Worm (Caenorhabditis elegans) whole organism, late embryonic: ENCODE data around the gene abf-3.
"Not testable (repeated sequence)": the region's sequence is repeated elsewhere in the genome, so short reads cannot be mapped to it uniquely, and the experiment has no call there.

Experiments
- C38D4.7 ChIP-seq: fragments of 200-800 bp; sonication (Bioruptor generic); optimal IDR thresholded peaks from 2 replicates; lab custom pipeline; 2018; ENCODE audit warnings: mild to moderate bottlenecking, missing genetic modification characterization, moderate library complexity, missing compliant biosample characterization
- Y22D7AL.16 ChIP-seq: sonication (generic microtip); optimal IDR thresholded peaks from 2 replicates; lab custom pipeline; 2016; ENCODE audit warnings: missing genetic modification characterization, missing compliant biosample characterization
- ceh-19 ChIP-seq: fragments of 200-800 bp; sonication (Bioruptor generic); optimal IDR thresholded peaks from 2 replicates; lab custom pipeline; 2018; ENCODE audit warnings: mild to moderate bottlenecking, missing genetic modification characterization, missing compliant biosample characterization
- ceh-2 ChIP-seq: sonication (generic microtip); optimal IDR thresholded peaks from 2 replicates; lab custom pipeline; 2016; ENCODE audit warnings: missing genotype, missing genetic modification characterization, missing compliant biosample characterization
- ceh-22 ChIP-seq: sonication (generic microtip); optimal IDR thresholded peaks from 2 replicates; lab custom pipeline; 2017; ENCODE audit warnings: missing biosample characterization, missing genetic modification characterization
- ceh-24 ChIP-seq: sonication (generic microtip); optimal IDR thresholded peaks from 2 replicates; lab custom pipeline; 2016; ENCODE audit warnings: mild to moderate bottlenecking, missing genetic modification characterization, missing compliant biosample characterization
- ceh-30 ChIP-seq: fragments of 150-350 bp; optimal IDR thresholded peaks from 2 replicates; lab custom pipeline; 2014; ENCODE audit warnings: missing biosample characterization, missing genetic modification characterization
- ceh-45 ChIP-seq: fragments of 200-800 bp; sonication (Bioruptor generic); IDR thresholded peaks from 2 replicates; pipeline ENCODE4 v1.3.6; 2022; ENCODE audit warnings: missing genetic modification reagents, missing genetic modification characterization, missing compliant biosample characterization
- ceh-48 ChIP-seq: sonication (generic microtip); optimal IDR thresholded peaks from 2 replicates; lab custom pipeline; 2016; ENCODE audit warnings: missing genetic modification characterization, inconsistent platforms, missing compliant biosample characterization
- ceh-9 ChIP-seq: sonication (generic microtip); optimal IDR thresholded peaks from 2 replicates; lab custom pipeline; 2016; ENCODE audit warnings: mild to moderate bottlenecking, missing genetic modification characterization, inconsistent platforms, missing compliant biosample characterization
- che-1 ChIP-seq: sonication (generic microtip); optimal IDR thresholded peaks from 2 replicates; lab custom pipeline; 2016; ENCODE audit warnings: mild to moderate bottlenecking, missing genetic modification characterization, missing compliant biosample characterization
- dmd-4 ChIP-seq: sonication (generic microtip); optimal IDR thresholded peaks from 2 replicates; lab custom pipeline; 2016; ENCODE audit warnings: borderline replicate concordance, missing genetic modification characterization, missing compliant biosample characterization
- dve-1 ChIP-seq: sonication (generic microtip); optimal IDR thresholded peaks from 2 replicates; lab custom pipeline; 2017; ENCODE audit warnings: antibody characterized with exemption, mild to moderate bottlenecking, missing genetic modification characterization, missing compliant biosample characterization
- elt-2 ChIP-seq: sonication (generic microtip); optimal IDR thresholded peaks from 2 replicates; lab custom pipeline; 2016; ENCODE audit warnings: missing genetic modification reagents, missing genetic modification characterization, missing compliant biosample characterization
- elt-4 ChIP-seq: sonication (generic microtip); optimal IDR thresholded peaks from 2 replicates; lab custom pipeline; 2016; ENCODE audit warnings: missing genetic modification characterization, missing compliant biosample characterization
- ets-4 ChIP-seq: sonication (generic microtip); optimal IDR thresholded peaks from 2 replicates; lab custom pipeline; 2016; ENCODE audit warnings: missing genetic modification characterization, missing compliant biosample characterization
- fkh-6 ChIP-seq: sonication (generic microtip); optimal IDR thresholded peaks from 2 replicates; lab custom pipeline; 2016; ENCODE audit warnings: missing genetic modification characterization, missing compliant biosample characterization
- gmeb-2 ChIP-seq: sonication (generic microtip); optimal IDR thresholded peaks from 2 replicates; lab custom pipeline; 2016; ENCODE audit warnings: missing genetic modification characterization, inconsistent platforms, missing compliant biosample characterization
- hlh-30 ChIP-seq: sonication (generic microtip); optimal IDR thresholded peaks from 2 replicates; lab custom pipeline; 2017; ENCODE audit warnings: antibody characterized with exemption, missing genetic modification characterization, missing compliant biosample characterization; ENCODE audit not compliant: insufficient read depth
- hlh-6 ChIP-seq: sonication (generic microtip); optimal IDR thresholded peaks from 2 replicates; lab custom pipeline; 2016; ENCODE audit warnings: missing genotype, missing genetic modification characterization, missing compliant biosample characterization
- lin-11 ChIP-seq: fragments of 200-800 bp; sonication (Bioruptor generic); optimal IDR thresholded peaks from 2 replicates; lab custom pipeline; 2018; ENCODE audit warnings: mild to moderate bottlenecking, missing genetic modification characterization, missing compliant biosample characterization
- madf-2 ChIP-seq: sonication (generic microtip); optimal IDR thresholded peaks from 2 replicates; lab custom pipeline; 2017; ENCODE audit warnings: missing genetic modification characterization, missing compliant biosample characterization
- nhr-232 ChIP-seq: sonication (generic microtip); optimal IDR thresholded peaks from 2 replicates; lab custom pipeline; 2016; ENCODE audit warnings: missing genetic modification characterization, missing compliant biosample characterization
- npax-4 ChIP-seq: sonication (generic microtip); optimal IDR thresholded peaks from 2 replicates; lab custom pipeline; 2016; ENCODE audit warnings: missing genetic modification characterization, missing compliant biosample characterization
- odd-2 ChIP-seq: sonication (generic microtip); optimal IDR thresholded peaks from 2 replicates; lab custom pipeline; 2017; ENCODE audit warnings: antibody characterized with exemption, mild to moderate bottlenecking, missing genetic modification characterization, missing compliant biosample characterization
- pag-3 ChIP-seq: sonication (generic microtip); optimal IDR thresholded peaks from 2 replicates; lab custom pipeline; 2016; ENCODE audit warnings: missing compliant biosample characterization, missing genetic modification characterization, borderline replicate concordance
- pat-9 ChIP-seq: fragments of 200-800 bp; sonication (Bioruptor generic); optimal IDR thresholded peaks from 2 replicates; lab custom pipeline; 2018; ENCODE audit warnings: mild to moderate bottlenecking, missing genetic modification characterization, moderate library complexity, missing compliant biosample characterization
- pha-2 ChIP-seq: sonication (generic microtip); optimal IDR thresholded peaks from 2 replicates; lab custom pipeline; 2017; ENCODE audit warnings: mild to moderate bottlenecking, missing genetic modification characterization, missing compliant biosample characterization
- pqm-1 ChIP-seq: sonication (generic microtip); optimal IDR thresholded peaks from 2 replicates; lab custom pipeline; 2016; ENCODE audit warnings: missing genetic modification characterization, missing compliant biosample characterization
- pros-1 ChIP-seq: fragments of 150-350 bp; optimal IDR thresholded peaks from 2 replicates; lab custom pipeline; 2014; ENCODE audit warnings: missing biosample characterization, missing genetic modification reagents, missing genetic modification characterization
- ref-2 ChIP-seq: sonication (generic microtip); optimal IDR thresholded peaks from 2 replicates; lab custom pipeline; 2016; ENCODE audit warnings: missing genetic modification characterization, missing compliant biosample characterization
- sox-4 ChIP-seq: sonication (generic microtip); optimal IDR thresholded peaks from 2 replicates; lab custom pipeline; 2017; ENCODE audit warnings: mild to moderate bottlenecking, missing genetic modification characterization, inconsistent platforms, missing compliant biosample characterization
- tbx-7 ChIP-seq: sonication (generic microtip); optimal IDR thresholded peaks from 2 replicates; lab custom pipeline; 2016; ENCODE audit warnings: missing genotype, missing genetic modification characterization, missing compliant biosample characterization
- ttx-3 ChIP-seq: sonication (generic microtip); optimal IDR thresholded peaks from 2 replicates; lab custom pipeline; 2016; ENCODE audit warnings: missing genetic modification reagents, missing genetic modification characterization, missing compliant biosample characterization
- unc-3 ChIP-seq, 2 experiments: fragments of 200-800 bp in 1 of 2; sonication (Bioruptor generic) in 1 of 2; sonication (generic microtip) in 1 of 2; conservative IDR thresholded peaks in 1 of 2; optimal IDR thresholded peaks in 1 of 2; 2 replicates each; pipeline versions ENCODE4 v1.3.6 to Lab custom; 2016 to 2022; ENCODE audit warnings: missing compliant biosample characterization in 2 of 2, missing genetic modification characterization in 2 of 2, missing genetic modification reagents in 1 of 2
- unc-42 ChIP-seq: sonication (generic microtip); optimal IDR thresholded peaks from 2 replicates; lab custom pipeline; 2016; ENCODE audit warnings: missing genotype, missing genetic modification characterization, missing compliant biosample characterization
- zip-5 ChIP-seq: sonication (generic microtip); optimal IDR thresholded peaks from 2 replicates; lab custom pipeline; 2016; ENCODE audit warnings: missing genetic modification characterization, missing compliant biosample characterization
- ztf-16 ChIP-seq: sonication (generic microtip); optimal IDR thresholded peaks from 2 replicates; lab custom pipeline; 2017; ENCODE audit warnings: missing genetic modification characterization, missing compliant biosample characterization

The abf-3 gene

DNA sequence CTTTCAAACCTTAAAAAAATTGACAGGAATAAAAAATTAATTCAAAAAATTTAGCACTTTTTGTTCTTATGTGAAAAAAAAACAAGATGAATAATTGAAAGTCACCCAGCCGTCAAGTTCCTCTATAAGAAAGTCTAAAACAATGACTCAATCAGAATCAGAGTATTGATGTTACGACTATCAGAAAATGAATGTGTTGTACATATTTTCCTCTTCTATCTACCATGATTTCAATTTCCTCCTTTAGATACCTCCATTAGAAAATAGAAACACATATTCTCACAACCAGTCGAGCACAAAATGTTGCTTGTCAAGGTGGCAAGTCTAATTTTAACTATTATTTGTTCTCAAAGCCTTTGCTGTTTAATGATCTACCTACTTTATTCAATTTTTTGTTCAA, 2.3 kb upstream of the abf-3 start, which contains the start of gene srbc-48:
TSS of gene srbc-48 (plus strand) at position 301 of the 400 bp plus-strand sequence.
- no peak for TF ChIP-seq pha-2 (tag; lab: Kevin White, UChicago)
- TF ChIP-seq odd-2 (tag; lab: Kevin White, UChicago) = no peak
- TF ChIP-seq ceh-24 (tag; lab: Kevin White, UChicago) = no peak
- TF ChIP-seq elt-2 = no peak
- no peak for TF ChIP-seq ceh-45 (GFP tag; lab: Robert Waterston, UW)
- TF ChIP-seq dmd-4 = no peak
- no peak for TF ChIP-seq dve-1 (tag; lab: Kevin White, UChicago)
- no peak for TF ChIP-seq ceh-22 (tag; lab: Kevin White, UChicago)
- TF ChIP-seq pros-1 (tag; lab: Kevin White, UChicago) = no peak
- TF ChIP-seq madf-2 (tag; lab: Kevin White, UChicago) = no peak
- no peak for TF ChIP-seq ceh-2 (tag; lab: Kevin White, UChicago)
- no peak for TF ChIP-seq ceh-9 (tag; lab: Kevin White, UChicago)
- no peak for TF ChIP-seq hlh-30
- TF ChIP-seq che-1 (tag; lab: Kevin White, UChicago) = no peak
- TF ChIP-seq tbx-7 (tag; lab: Kevin White, UChicago) = no peak
- no peak for TF ChIP-seq zip-5 (tag; lab: Kevin White, UChicago)
- no peak for TF ChIP-seq gmeb-2 (tag; lab: Kevin White, UChicago)
- no peak for TF ChIP-seq pag-3 (tag; lab: Kevin White, UChicago)
- no peak for TF ChIP-seq ceh-19 (GFP tag; lab: Kevin White, UChicago)
- no peak for TF ChIP-seq fkh-6 (tag; lab: Kevin White, UChicago)

DNA sequence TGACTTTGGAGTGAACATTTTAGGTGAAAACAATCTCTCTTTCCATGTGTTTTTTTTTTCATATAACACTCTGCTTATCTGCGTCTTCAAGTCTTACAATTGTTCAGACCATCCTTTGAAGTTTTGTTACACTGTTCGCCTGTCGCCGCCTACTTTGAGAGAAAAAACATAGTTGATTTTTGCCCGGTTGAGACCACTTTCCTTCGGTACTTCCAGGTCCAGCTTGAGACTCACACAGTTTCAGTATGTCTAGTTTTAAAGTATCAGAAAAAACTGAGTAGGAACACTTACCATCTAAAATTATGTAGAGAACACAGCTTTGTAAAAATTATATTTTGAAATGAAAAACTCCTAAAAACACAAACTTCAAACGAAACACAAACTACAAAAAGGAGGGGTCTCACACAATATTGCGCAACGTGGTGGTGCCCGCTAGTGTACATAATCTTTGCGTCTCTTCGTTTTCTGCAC, 1.6 kb downstream of the abf-3 start, which contains the start of the genes fbxa-69 and F54B8.4:
TSS of gene fbxa-69 (minus strand) at position 10 of the 471 bp plus-strand sequence.
TSS of gene F54B8.4 (plus strand) at position 421 of the 471 bp plus-strand sequence.
- TF ChIP-seq elt-4 (tag; lab: Kevin White, UChicago) (no peak), pqm-1 (tag; lab: Kevin White, UChicago) (no peak), ceh-45 (GFP tag; lab: Robert Waterston, UW) (no peak), ets-4 (tag; lab: Kevin White, UChicago) (no peak), ceh-2 (tag; lab: Kevin White, UChicago) (no peak), ceh-24 (tag; lab: Kevin White, UChicago) (no peak), elt-2 (no peak), dmd-4 (no peak)

DNA sequence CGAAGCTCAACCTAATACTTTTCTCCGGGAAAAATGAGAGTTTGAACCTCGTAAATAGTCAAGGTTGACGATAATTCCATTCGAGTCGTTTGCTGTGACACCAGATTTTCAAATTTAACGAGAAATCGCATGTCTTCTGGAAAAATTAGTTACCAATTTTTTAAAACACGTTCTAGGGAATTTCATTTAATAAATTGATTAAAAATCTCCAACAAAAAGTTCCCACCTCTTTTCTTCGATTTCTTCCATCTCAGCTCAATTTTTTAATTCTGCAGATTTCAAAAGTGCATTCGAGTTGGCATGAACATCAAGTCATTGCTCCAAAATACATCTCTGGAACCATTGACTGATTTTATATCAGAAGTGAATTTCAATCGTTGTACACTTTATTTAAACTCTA, 5.7 kb downstream of the abf-3 start, which contains the start of gene nhr-282:
TSS of gene nhr-282 (plus strand) at position 301 of the 400 bp plus-strand sequence.
- TF ChIP-seq npax-4, ceh-22, sox-4 (tag; lab: Kevin White, UChicago): not testable (repeated sequence)

DNA sequence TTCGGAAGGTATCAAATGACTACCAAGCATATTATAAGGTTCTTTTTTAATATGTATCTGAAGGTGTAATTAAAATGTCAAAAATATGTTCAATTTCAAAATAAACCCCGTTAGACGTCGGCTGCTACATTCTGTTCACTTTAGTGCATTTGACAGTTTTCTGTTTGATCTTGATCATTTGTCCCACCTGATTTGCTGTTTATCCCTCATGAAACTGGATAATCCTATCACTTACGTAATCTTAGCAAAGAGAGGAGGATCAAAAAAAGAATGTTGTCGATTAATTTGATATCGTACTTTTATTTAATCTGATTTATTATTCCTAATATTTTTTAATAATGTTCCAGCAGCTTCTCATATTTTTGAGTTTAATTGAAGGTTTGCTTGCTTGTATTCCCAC, 7.2 kb downstream of the abf-3 start, which contains the start of gene F54B8.1:
TSS of gene F54B8.1 (plus strand) at position 301 of the 400 bp plus-strand sequence.
- no peak for TF ChIP-seq unc-3 (GFP tag; conservative IDR thresholded peaks at IDR 0.05; lab: Robert Waterston, UW)
- no peak for TF ChIP-seq unc-3 (tag; optimal IDR thresholded peaks at IDR 0.05; lab: Kevin White, UChicago)
- TF ChIP-seq C38D4.7 (GFP tag; lab: Kevin White, UChicago) = no peak
- TF ChIP-seq lin-11 (tag; lab: Kevin White, UChicago) = no peak
- TF ChIP-seq Y22D7AL.16 = no peak
- no peak for TF ChIP-seq hlh-6 (tag; lab: Kevin White, UChicago)
- no peak for TF ChIP-seq ceh-2 (tag; lab: Kevin White, UChicago)
- TF ChIP-seq tbx-7 (tag; lab: Kevin White, UChicago) = no peak
- no peak for TF ChIP-seq ztf-16 (tag; lab: Kevin White, UChicago)

DNA sequence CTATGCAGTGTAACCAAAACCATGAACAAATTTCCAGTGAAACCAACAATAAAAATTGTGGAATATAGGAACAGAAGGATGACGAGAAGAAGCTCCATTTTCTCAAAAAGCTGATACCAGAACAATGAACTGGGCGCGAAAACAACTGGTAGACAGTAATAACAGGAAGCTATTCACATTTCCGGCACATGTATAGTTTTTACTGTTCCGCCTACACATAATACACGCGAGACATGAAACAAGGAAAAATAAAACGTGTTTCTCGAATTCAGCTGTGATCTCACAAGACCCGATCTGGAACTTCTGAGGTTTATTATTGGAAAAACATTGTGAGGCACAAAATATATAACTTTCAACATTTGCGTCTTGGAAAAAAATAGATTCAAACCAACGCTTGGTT, 8.1 kb downstream of the abf-3 start, which contains the start of gene srsx-36:
TSS of gene srsx-36 (minus strand) at position 101 of the 400 bp plus-strand sequence.
- no peak for TF ChIP-seq nhr-232 (tag; lab: Kevin White, UChicago)
- no peak for TF ChIP-seq tbx-7 (tag; lab: Kevin White, UChicago)
- TF ChIP-seq ceh-30 (tag; lab: Kevin White, UChicago) = no peak
- TF ChIP-seq hlh-6 (tag; lab: Kevin White, UChicago) = no peak
- TF ChIP-seq ttx-3 (tag; lab: Kevin White, UChicago) = no peak
- no peak for TF ChIP-seq pha-2 (tag; lab: Kevin White, UChicago)
- TF ChIP-seq dmd-4 = no peak
- TF ChIP-seq ceh-48 (tag; lab: Kevin White, UChicago) = no peak
- no peak for TF ChIP-seq unc-42 (tag; lab: Kevin White, UChicago)
- TF ChIP-seq hlh-30 = no peak
- no peak for TF ChIP-seq pat-9 (tag; lab: Kevin White, UChicago)
- no peak for TF ChIP-seq ref-2 (tag; lab: Kevin White, UChicago)
